Worm (Caenorhabditis elegans) whole organism, early embryonic: ENCODE results near the gene sphr-1.

Experiments used
- pes-1 ChIP-seq: fragments of 200-800 bp; sonication (Bioruptor generic); IDR thresholded peaks from 2 replicates; pipeline ENCODE4 v1.3.6; 2022; ENCODE audit warnings: missing genetic modification reagents, missing genetic modification characterization, missing compliant biosample characterization
- scrt-1 ChIP-seq: fragments of 200-800 bp; sonication (Bioruptor generic); IDR thresholded peaks from 2 replicates; pipeline ENCODE4 v1.3.6; 2022; ENCODE audit warnings: missing genetic modification characterization, missing compliant biosample characterization
- tbx-11 ChIP-seq: fragments of 200-800 bp; sonication (Bioruptor generic); IDR thresholded peaks from 2 replicates; pipeline ENCODE4 v1.3.6; 2022; ENCODE audit warnings: missing genetic modification characterization, missing compliant biosample characterization

DNA sequence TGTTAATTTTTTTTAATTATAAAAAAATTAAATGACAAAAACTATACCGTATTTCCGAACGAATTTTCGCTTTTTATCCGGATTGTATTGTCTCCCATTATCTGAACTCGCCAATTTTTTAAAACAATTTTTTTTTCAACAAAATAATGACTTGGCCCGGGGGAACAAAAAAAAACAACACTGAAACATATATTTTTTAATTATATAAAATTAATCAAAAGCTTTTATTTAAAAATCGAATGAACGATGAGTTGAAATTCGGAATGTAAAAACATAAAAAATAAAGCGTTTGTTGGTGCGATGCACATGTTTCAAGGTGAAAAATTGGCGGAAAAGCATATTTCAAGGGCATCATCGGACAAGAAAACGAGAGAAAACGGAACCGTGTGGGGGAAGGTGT, 22.1 kb downstream of the sphr-1 start, which contains the start of gene mdt-27:
- TF ChIP-seq pes-1 (GFP tag; lab: Robert Waterston, UW), result no peak
- TF ChIP-seq scrt-1, result no peak
- no peak for TF ChIP-seq tbx-11
